Worm (Caenorhabditis elegans) whole organism, mixed stage, embryonic: ENCODE results near the gene C01C4.3.

Source experiments
- M03D4.4 ChIP-seq: sonication (generic microtip); optimal IDR thresholded peaks from 2 replicates; lab custom pipeline; 2017; ENCODE audit warnings: mild to moderate bottlenecking, missing genetic modification characterization, missing compliant biosample characterization
- bed-3 ChIP-seq: fragments of 200-800 bp; sonication (Bioruptor generic); optimal IDR thresholded peaks from 3 replicates; lab custom pipeline; 2018; ENCODE audit warnings: mild to moderate bottlenecking, missing genetic modification characterization, moderate library complexity, missing compliant biosample characterization
- blmp-1 ChIP-seq: fragments of 150-350 bp; optimal IDR thresholded peaks from 2 replicates; lab custom pipeline; 2014; ENCODE audit warnings: missing biosample characterization, missing genetic modification characterization
- ceh-39 ChIP-seq: fragments of 150-350 bp; optimal IDR thresholded peaks from 2 replicates; lab custom pipeline; 2014; ENCODE audit warnings: missing biosample characterization, missing genetic modification characterization
- ces-1 ChIP-seq: fragments of 150-350 bp; optimal IDR thresholded peaks from 2 replicates; lab custom pipeline; 2014; ENCODE audit warnings: missing biosample characterization, missing genetic modification reagents, missing genetic modification characterization
- cnd-1 ChIP-seq: fragments of 200-800 bp; sonication (Bioruptor generic); optimal IDR thresholded peaks from 2 replicates; lab custom pipeline; 2018; ENCODE audit warnings: mild to moderate bottlenecking, missing genetic modification characterization, missing compliant biosample characterization
- elt-1 ChIP-seq: sonication (generic microtip); optimal IDR thresholded peaks from 2 replicates; lab custom pipeline; 2017; ENCODE audit warnings: missing genetic modification characterization, mild to moderate bottlenecking, missing compliant biosample characterization, antibody characterized with exemption, moderate library complexity, borderline replicate concordance; ENCODE audit not compliant: insufficient read depth
- elt-3 ChIP-seq: fragments of 150-350 bp; optimal IDR thresholded peaks from 2 replicates; lab custom pipeline; 2014; ENCODE audit warnings: missing biosample characterization, missing genetic modification characterization
- flh-1 ChIP-seq: fragments of 200-800 bp; sonication (Bioruptor generic); optimal IDR thresholded peaks from 2 replicates; lab custom pipeline; 2018; ENCODE audit warnings: mild to moderate bottlenecking, missing genetic modification characterization, moderate library complexity, missing compliant biosample characterization
- ham-2 ChIP-seq: fragments of 200-800 bp; sonication (Bioruptor generic); optimal IDR thresholded peaks from 2 replicates; lab custom pipeline; 2018; ENCODE audit warnings: mild to moderate bottlenecking, missing genetic modification characterization, missing compliant biosample characterization
- hlh-1 ChIP-seq: fragments of 150-350 bp; optimal IDR thresholded peaks from 2 replicates; lab custom pipeline; 2014; ENCODE audit warnings: missing biosample characterization, missing genetic modification reagents, missing genetic modification characterization
- lin-13 ChIP-seq: fragments of 150-350 bp; optimal IDR thresholded peaks from 2 replicates; lab custom pipeline; 2014; ENCODE audit warnings: missing biosample characterization, missing genetic modification characterization
- lin-32 ChIP-seq: fragments of 200-800 bp; sonication (Bioruptor generic); optimal IDR thresholded peaks from 2 replicates; lab custom pipeline; 2018; ENCODE audit warnings: mild to moderate bottlenecking, missing genetic modification characterization, missing compliant biosample characterization
- mab-5 ChIP-seq: fragments of 150-350 bp; optimal IDR thresholded peaks from 2 replicates; lab custom pipeline; 2014; ENCODE audit warnings: missing biosample characterization, missing genetic modification characterization
- mep-1 ChIP-seq: fragments of 150-350 bp; optimal IDR thresholded peaks from 2 replicates; lab custom pipeline; 2017; ENCODE audit warnings: missing biosample characterization, missing genetic modification reagents, missing genetic modification characterization, inconsistent platforms
- mls-2 ChIP-seq: sonication (generic microtip); optimal IDR thresholded peaks from 2 replicates; lab custom pipeline; 2016; ENCODE audit warnings: mild to moderate bottlenecking, missing genetic modification characterization, moderate library complexity, missing compliant biosample characterization
- nhr-12 ChIP-seq: fragments of 150-350 bp; optimal IDR thresholded peaks from 2 replicates; lab custom pipeline; 2014; ENCODE audit warnings: missing biosample characterization, missing genetic modification characterization
- nhr-2 ChIP-seq: fragments of 150-350 bp; optimal IDR thresholded peaks from 2 replicates; lab custom pipeline; 2014; ENCODE audit warnings: missing biosample characterization, missing genetic modification characterization
- nhr-237 ChIP-seq: fragments of 150-350 bp; optimal IDR thresholded peaks from 2 replicates; lab custom pipeline; 2014; ENCODE audit warnings: missing biosample characterization, missing genetic modification characterization
- nhr-76 ChIP-seq: sonication (generic microtip); optimal IDR thresholded peaks from 2 replicates; lab custom pipeline; 2017; ENCODE audit warnings: missing biosample characterization, missing genetic modification characterization
- pha-4 ChIP-seq: fragments of 150-350 bp; optimal IDR thresholded peaks from 2 replicates; lab custom pipeline; 2018; ENCODE audit warnings: missing biosample characterization, missing genetic modification reagents, missing genetic modification characterization
- sem-2 ChIP-seq: fragments of 200-800 bp; sonication (Bioruptor generic); optimal IDR thresholded peaks from 2 replicates; lab custom pipeline; 2018; ENCODE audit warnings: mild to moderate bottlenecking, missing genetic modification characterization, missing compliant biosample characterization
- sptf-1 ChIP-seq: sonication (generic microtip); optimal IDR thresholded peaks from 2 replicates; lab custom pipeline; 2017; ENCODE audit warnings: mild to moderate bottlenecking, missing genetic modification characterization, moderate library complexity, missing compliant biosample characterization
- tbx-8 ChIP-seq: fragments of 200-800 bp; sonication (Bioruptor generic); optimal IDR thresholded peaks from 2 replicates; lab custom pipeline; 2018; ENCODE audit warnings: mild to moderate bottlenecking, missing genetic modification characterization, moderate library complexity, missing compliant biosample characterization
- unc-120 ChIP-seq: sonication (generic microtip); optimal IDR thresholded peaks from 2 replicates; lab custom pipeline; 2017; ENCODE audit warnings: missing genetic modification characterization, missing compliant biosample characterization; ENCODE audit not compliant: poor library complexity, severe bottlenecking
- ztf-11 ChIP-seq: fragments of 150-350 bp; optimal IDR thresholded peaks from 2 replicates; lab custom pipeline; 2014; ENCODE audit warnings: missing biosample characterization, missing genetic modification characterization

Gene C01C4.3

DNA sequence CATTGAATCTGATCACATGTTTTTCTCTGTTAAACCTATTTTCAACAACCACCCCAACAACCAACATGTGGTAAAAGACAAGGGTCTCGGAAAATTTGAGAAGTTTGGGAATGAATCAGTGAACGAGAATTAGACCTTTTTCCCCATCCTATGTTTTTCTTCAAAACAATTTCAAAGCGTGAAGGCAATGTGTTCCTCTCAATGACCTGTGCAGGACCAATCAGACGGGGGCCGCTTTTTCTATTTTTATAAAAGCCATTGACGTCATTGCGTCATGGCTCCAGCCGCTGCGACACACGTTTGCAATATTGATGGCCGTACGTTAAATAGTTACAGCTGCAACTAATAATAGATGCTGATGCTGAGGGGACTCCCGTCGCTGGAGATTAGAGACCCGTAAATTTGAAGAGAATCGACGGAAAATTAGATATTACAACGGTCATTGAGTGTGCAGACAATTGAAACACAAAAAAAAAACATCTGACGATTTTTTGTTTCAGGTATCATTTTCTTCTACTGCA, 14.9 kb downstream of the C01C4.3 start:
- TF ChIP-seq unc-120, result no peak
- TF ChIP-seq hlh-1 (tag; lab: Kevin White, UChicago), result peak; percentile 43
- TF ChIP-seq flh-1 (GFP tag; lab: Kevin White, UChicago), result no peak

- no peak for TF ChIP-seq nhr-76 (tag; lab: Kevin White, UChicago)
These were observed 18.1 kb downstream of the C01C4.3 start, which contains the start of gene C01C4.2 for ce11 chrX:3714797-3715196. C01C4.2 (plus strand) TSS chrX:3715097.

DNA sequence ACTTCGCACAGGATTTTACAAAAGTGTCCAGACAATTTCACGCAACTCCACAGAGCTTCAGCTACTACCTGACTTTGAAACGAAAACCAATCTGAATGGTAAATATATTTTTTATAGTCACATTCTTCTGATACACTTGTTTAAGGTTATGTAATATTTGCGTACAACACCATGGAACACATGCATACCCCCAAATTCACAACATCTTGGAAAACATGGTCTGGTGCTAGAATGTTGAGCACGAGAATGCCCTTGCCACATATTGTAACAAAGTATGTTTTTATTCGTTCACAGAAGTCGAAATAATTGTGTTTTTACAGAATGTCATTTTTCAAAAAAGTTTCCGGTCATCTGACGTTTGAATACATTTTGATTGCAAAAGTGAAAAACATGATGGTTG, 19.1 kb downstream of the C01C4.3 start:
- TF ChIP-seq mab-5 (tag; lab: Kevin White, UChicago), result no peak
- no peak for TF ChIP-seq nhr-76 (tag; lab: Kevin White, UChicago)
- no peak for TF ChIP-seq blmp-1 (tag; lab: Kevin White, UChicago)
- TF ChIP-seq M03D4.4, result no peak
- TF ChIP-seq ceh-39 (tag; lab: Kevin White, UChicago), result no peak
- TF ChIP-seq ces-1 (GFP tag; lab: Kevin White, UChicago), result no peak
- TF ChIP-seq elt-1, result no peak
- TF ChIP-seq nhr-237 (tag; lab: Kevin White, UChicago), result no peak
- no peak for TF ChIP-seq ztf-11 (tag; lab: Kevin White, UChicago)

DNA sequence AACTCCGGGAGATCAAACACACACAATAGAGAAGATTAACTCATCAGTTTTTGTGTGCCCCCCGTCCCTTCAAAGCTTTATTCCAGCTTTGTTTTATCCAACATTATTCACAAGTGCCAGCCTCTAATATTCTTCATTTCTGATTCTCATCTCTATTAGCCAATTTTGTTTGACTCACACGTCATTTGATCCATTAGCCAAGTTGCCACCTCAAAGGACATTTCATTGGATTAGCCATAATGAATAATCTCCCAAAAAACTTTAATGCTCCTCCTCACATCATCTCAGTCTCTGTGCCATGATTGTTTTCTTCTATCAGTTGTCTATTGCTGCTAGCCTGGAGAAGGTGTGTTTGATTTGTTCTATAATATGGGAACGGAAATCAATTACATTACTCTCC, 28.7 kb downstream of the C01C4.3 start:
- TF ChIP-seq nhr-237 (tag; lab: Kevin White, UChicago), result no peak
- TF ChIP-seq mep-1, result no peak
- no peak for TF ChIP-seq nhr-76 (tag; lab: Kevin White, UChicago)
- no peak for TF ChIP-seq nhr-12 (tag; lab: Kevin White, UChicago)
- no peak for TF ChIP-seq sptf-1 (tag; lab: Kevin White, UChicago)
- TF ChIP-seq lin-32 (GFP tag; lab: Kevin White, UChicago), result no peak
- TF ChIP-seq ceh-39 (tag; lab: Kevin White, UChicago), result no peak
- TF ChIP-seq flh-1 (GFP tag; lab: Kevin White, UChicago), result no peak
- no peak for TF ChIP-seq tbx-8 (GFP tag; lab: Kevin White, UChicago)
- TF ChIP-seq mab-5 (tag; lab: Kevin White, UChicago), result no peak
- TF ChIP-seq, all 35 proteins: peak for 0

ce11 chrX:3727274-3727673, 30.6 kb downstream of the C01C4.3 start, which contains the start of gene nlp-1:
nlp-1 (plus strand) TSS chrX:3727574.
- no peak for TF ChIP-seq nhr-76 (tag; lab: Kevin White, UChicago)
- TF ChIP-seq, all 35 proteins: peak for 0

DNA sequence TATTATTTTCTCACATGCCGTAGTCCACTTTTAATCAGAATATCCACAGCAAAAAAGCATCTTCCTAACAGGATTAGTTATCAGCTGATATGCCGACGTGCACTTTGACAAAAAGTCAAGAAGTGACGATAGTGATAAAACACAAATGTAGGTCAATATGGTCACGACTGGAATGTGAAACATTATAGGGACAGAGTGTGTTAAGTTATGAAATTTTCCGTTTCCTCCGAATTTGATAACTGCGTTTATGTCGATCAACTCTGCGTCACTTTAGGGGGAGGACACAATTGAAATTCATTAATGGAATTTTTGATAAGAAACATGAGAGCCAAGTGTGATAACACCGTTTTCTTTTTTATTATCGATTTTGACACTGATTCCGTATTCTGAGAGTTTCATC, 32.3 kb downstream of the C01C4.3 start, which contains the start of gene aex-4:
Gene aex-4 (plus strand): TSS at position 312 of the 400 bp plus-strand sequence.
- no peak for TF ChIP-seq bed-3
- TF ChIP-seq mep-1, result no peak
- TF ChIP-seq lin-32 (GFP tag; lab: Kevin White, UChicago), result no peak
- no peak for TF ChIP-seq pha-4 (tag; lab: Kevin White, UChicago)
- TF ChIP-seq lin-13 (tag; lab: Kevin White, UChicago), result no peak
- TF ChIP-seq mls-2, result no peak
- TF ChIP-seq nhr-12 (tag; lab: Kevin White, UChicago), result no peak
- TF ChIP-seq tbx-8 (GFP tag; lab: Kevin White, UChicago), result no peak
- TF ChIP-seq cnd-1, result no peak
- TF ChIP-seq flh-1 (GFP tag; lab: Kevin White, UChicago), result no peak
- TF ChIP-seq nhr-2 (tag; lab: Kevin White, UChicago), result no peak
- no peak for TF ChIP-seq sem-2
- TF ChIP-seq elt-1, result no peak
- TF ChIP-seq elt-3 (tag; lab: Kevin White, UChicago), result no peak
- TF ChIP-seq ham-2 (GFP tag; lab: Kevin White, UChicago), result no peak

ce11 chrX:3733321-3733720, 36.6 kb downstream of the C01C4.3 start:
- TF ChIP-seq elt-3 (tag; lab: Kevin White, UChicago) (no peak), hlh-1 (tag; lab: Kevin White, UChicago) (peak; percentile 73)
